Fruit fly (Drosophila melanogaster): ENCODE data around the gene Herp.

The Herp gene

DNA sequence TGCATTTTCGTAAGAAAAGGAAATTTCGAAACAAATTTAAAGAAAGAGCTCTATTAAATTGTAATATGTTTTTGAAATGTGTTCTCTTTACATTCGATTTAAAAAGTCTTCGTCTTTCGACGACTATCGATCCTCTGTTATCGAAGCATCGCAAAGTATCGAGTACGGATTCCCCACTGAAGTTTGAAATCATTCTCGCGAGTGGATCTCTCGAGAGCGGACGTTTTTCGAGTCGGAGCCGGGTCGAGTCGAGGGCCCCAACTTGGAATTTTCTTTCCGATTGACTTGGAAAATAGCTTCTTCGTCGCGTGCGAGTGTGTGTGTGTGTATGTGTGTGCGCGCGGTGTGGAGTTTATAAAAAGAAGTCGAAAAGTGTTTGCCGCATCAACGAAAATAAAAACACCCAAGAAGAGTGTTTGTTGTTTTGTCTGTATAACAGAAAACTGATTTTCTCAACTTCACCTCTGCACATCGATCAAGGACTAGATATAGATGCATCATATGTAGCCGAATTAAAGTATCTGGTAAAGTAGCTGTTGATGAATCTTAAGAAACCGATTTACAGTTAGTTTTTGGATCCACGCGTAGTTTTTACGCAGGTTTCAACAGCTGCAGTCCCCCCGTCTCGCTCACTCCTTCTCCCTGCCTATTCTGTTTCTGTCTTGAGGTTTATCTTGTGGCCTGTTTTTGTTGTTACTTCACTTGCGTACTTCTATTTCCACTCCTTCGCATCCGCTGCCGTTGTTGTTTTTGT is 11.6 kb upstream of the Herp start, which contains the start of gene LanB1 (continued):
- TF ChIP-seq CG30020 (tag; optimal IDR thresholded peaks at IDR 0.05) (no peak), Kr (GFP tag; optimal IDR thresholded peaks at IDR 0.05) (peak; percentile 18), tll (GFP tag; optimal IDR thresholded peaks at IDR 0.05) (no peak), hkb (optimal IDR thresholded peaks at IDR 0.05) (no peak), hkb (GFP tag; IDR thresholded peaks at IDR 0.05) (peak; percentile 34; the same call in 1 of the 2 replicates), Bgb (GFP tag; IDR thresholded peaks at IDR 0.05; ENCODE audit: partially characterized antibody) (peak; percentile 58; the same call in 1 of the 2 replicates), chinmo (GFP tag; IDR thresholded peaks at IDR 0.05; ENCODE audit: partially characterized antibody) (0 out of 4 replicates have a peak, but pooled peaks have one; percentile 47), dm (GFP tag; optimal IDR thresholded peaks at IDR 0.05) (no peak), chm (GFP tag; IDR thresholded peaks at IDR 0.05) (peak; percentile 70; the same call in 1 of the 2 replicates), grau (tag; optimal IDR thresholded peaks at IDR 0.05) (no peak), CG13123 (GFP tag; optimal IDR thresholded peaks at IDR 0.05) (no peak), ATbp (GFP tag; optimal IDR thresholded peaks at IDR 0.05) (no peak), Sin3A (optimal IDR thresholded peaks at IDR 0.05) (no peak), CG3281 (GFP tag; optimal IDR thresholded peaks at IDR 0.05) (no peak), lab (GFP tag; optimal IDR thresholded peaks at IDR 0.05) (peak; percentile 12), Atf3 (GFP tag; optimal IDR thresholded peaks at IDR 0.05) (no peak), CG9215 (GFP tag; IDR thresholded peaks at IDR 0.05) (no peak), CG9817 (tag; optimal IDR thresholded peaks at IDR 0.05) (no peak), CG34376 (GFP tag; optimal IDR thresholded peaks at IDR 0.05) (no peak), CG31441 (GFP tag; IDR thresholded peaks at IDR 0.05) (no peak), Six4 (GFP tag; optimal IDR thresholded peaks at IDR 0.05) (no peak), CG8089 (GFP tag; optimal IDR thresholded peaks at IDR 0.05) (no peak), Abd-B (GFP tag; optimal IDR thresholded peaks at IDR 0.05) (no peak), D19B (GFP tag; optimal IDR thresholded peaks at IDR 0.05) (no peak), p53 (GFP tag; optimal IDR thresholded peaks at IDR 0.05) (no peak), luna (GFP tag; optimal IDR thresholded peaks at IDR 0.05) (no peak), CG15514 (GFP tag; optimal IDR thresholded peaks at IDR 0.05) (no peak), Xbp1 (GFP tag; optimal IDR thresholded peaks at IDR 0.05) (no peak), Optix (GFP tag; IDR thresholded peaks at IDR 0.05) (no peak), CG15479 (GFP tag; optimal IDR thresholded peaks at IDR 0.05) (peak; percentile 29), BtbVII (GFP tag; optimal IDR thresholded peaks at IDR 0.05) (no peak), sob (GFP tag; IDR thresholded peaks at IDR 0.05) (peak; percentile 44; the same call in 1 of the 2 replicates), E2f2 (GFP tag; IDR thresholded peaks at IDR 0.05) (peak; percentile 54), crol (GFP tag; IDR thresholded peaks at IDR 0.05) (0 out of 2 replicates have a peak, but pooled peaks have one; percentile 50), row (GFP tag; IDR thresholded peaks at IDR 0.05) (peak; percentile 30; the same call in 2 of the 3 replicates), CG8388 (GFP tag; optimal IDR thresholded peaks at IDR 0.05) (no peak), CG18476 (GFP tag; optimal IDR thresholded peaks at IDR 0.05) (no peak), CG33557 (GFP tag; optimal IDR thresholded peaks at IDR 0.05) (no peak), CG5245 (GFP tag; optimal IDR thresholded peaks at IDR 0.05) (no peak), pzg (GFP tag; optimal IDR thresholded peaks at IDR 0.05) (peak; percentile 34), CG12744 (GFP tag; optimal IDR thresholded peaks at IDR 0.05) (no peak), CG6654 (GFP tag; optimal IDR thresholded peaks at IDR 0.05) (no peak), D (optimal IDR thresholded peaks at IDR 0.05) (no peak), D (GFP tag; optimal IDR thresholded peaks at IDR 0.05) (no peak), usp (GFP tag; optimal IDR thresholded peaks at IDR 0.05) (no peak), CG12236 (GFP tag; optimal IDR thresholded peaks at IDR 0.05) (no peak), CG12071 (GFP tag; optimal IDR thresholded peaks at IDR 0.05) (no peak), ssp (GFP tag; IDR thresholded peaks at IDR 0.05) (no peak), ato (GFP tag; IDR thresholded peaks at IDR 0.05; ENCODE audit: partially characterized antibody) (0 out of 2 replicates have a peak, but pooled peaks have one; percentile 38), CG14050 (GFP tag; IDR thresholded peaks at IDR 0.05) (no peak)
